Fruit fly (Drosophila melanogaster) S2 (cell line): ENCODE results near the gene CG33490.

Source experiments
- CG8478 ChIP-seq: fragments of >200 bp; optimal IDR thresholded peaks from 2 replicates; lab custom pipeline; 2018
- CTCF ChIP-seq, 2 experiments: fragments of >200 bp; optimal IDR thresholded peaks; 2 replicates each; lab custom pipeline; 2018

dm6 chr3L:11534391-11535246 is 39.8 kb downstream of the CG33490 start:
- TF ChIP-seq CG8478 (lab: Kevin White, UChicago) (no peak), CTCF (optimal IDR thresholded peaks at IDR 0.05; lab: Kevin White, UChicago) (no peak)
